Worm (Caenorhabditis elegans): Measurements from ENCODE around the gene chmp-7.

Gene chmp-7

DNA sequence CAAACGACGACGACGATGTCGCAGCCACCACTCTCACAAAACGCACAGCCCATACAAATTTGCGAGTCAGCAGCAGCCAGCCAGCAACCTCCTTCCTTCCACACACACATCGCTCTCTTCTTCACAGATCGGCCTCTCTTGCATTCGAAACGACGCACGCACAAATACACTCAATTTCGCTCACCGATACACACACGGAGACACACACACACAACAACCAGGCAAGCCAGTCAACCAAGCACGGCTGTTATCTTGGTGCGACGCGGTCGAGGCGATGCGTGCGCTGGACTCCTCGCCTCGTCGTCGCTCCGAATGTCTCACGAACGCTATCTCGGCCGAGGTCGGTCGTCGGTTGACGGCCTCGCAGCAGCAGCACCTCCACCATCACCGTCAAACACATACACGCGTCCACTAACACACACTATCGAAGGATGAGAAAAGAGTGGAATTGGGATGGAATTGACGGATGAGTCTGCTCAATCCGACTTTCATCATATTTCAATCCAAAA, 5.6 kb downstream of the chmp-7 start (continued):
- no peak for TF ChIP-seq xnd-1 (tag; optimal IDR thresholded peaks at IDR 0.05)
- TF ChIP-seq Y79H2A.3 (GFP tag; conservative IDR thresholded peaks at IDR 0.05): no peak
- peak; percentile 59; the same call in 1 of the 2 replicates for TF ChIP-seq Y95B8A.8 (GFP tag; IDR thresholded peaks at IDR 0.05)
- TF ChIP-seq madf-8 (GFP tag; conservative IDR thresholded peaks at IDR 0.05): no peak
- no peak for TF ChIP-seq ccch-3 (GFP tag; optimal IDR thresholded peaks at IDR 0.05)
- TF ChIP-seq rpc-1 (optimal IDR thresholded peaks at IDR 0.05): no peak
- TF ChIP-seq rpc-1 (tag; optimal IDR thresholded peaks at IDR 0.05): no peak
- TF ChIP-seq F49E8.2 (tag; optimal IDR thresholded peaks at IDR 0.05; ENCODE audit: insufficient read depth): no peak
- peak; percentile 75 for TF ChIP-seq somi-1 (GFP tag; optimal IDR thresholded peaks at IDR 0.05)
- TF ChIP-seq hrde-1 (tag; optimal IDR thresholded peaks at IDR 0.05; ENCODE audit: borderline replicate concordance): no peak
- 0 out of 2 replicates have a peak, but pooled peaks have one; percentile 35 for TF ChIP-seq hsf-1 (GFP tag; IDR thresholded peaks at IDR 0.05)
- TF ChIP-seq T26A5.8 (tag; optimal IDR thresholded peaks at IDR 0.05): no peak
- no peak for TF ChIP-seq ztf-28 (GFP tag; IDR thresholded peaks at IDR 0.05)
- no peak for TF ChIP-seq F39B2.1 (GFP tag; IDR thresholded peaks at IDR 0.05)
- TF ChIP-seq pha-4 (tag; optimal IDR thresholded peaks at IDR 0.05): no peak
- no peak for TF ChIP-seq F57C9.4 (tag; optimal IDR thresholded peaks at IDR 0.05)

DNA sequence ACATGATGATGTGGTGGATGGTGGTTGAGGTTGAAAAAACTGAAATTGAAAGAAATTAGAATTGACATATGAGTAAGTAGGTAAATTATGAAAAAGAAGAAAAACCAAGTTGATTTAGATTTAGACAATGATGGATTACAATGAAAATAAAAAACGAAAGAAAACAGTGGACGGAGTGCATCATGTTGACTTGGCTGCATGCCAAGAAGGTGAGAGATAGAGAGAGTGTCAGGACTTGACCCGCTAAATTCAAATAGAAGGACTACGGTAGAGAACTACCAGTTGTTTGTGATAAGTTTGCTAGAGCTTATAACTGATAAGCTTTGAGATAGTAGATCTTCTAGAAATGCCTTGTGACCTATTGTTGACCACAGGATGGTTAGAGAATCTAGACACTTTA, 6.3 kb downstream of the chmp-7 start, which contains the start of gene T24B8.3:
TSS of gene T24B8.3 (minus strand) at position 39 of the 400 bp plus-strand sequence.
- no peak for TF ChIP-seq ztf-28 (GFP tag; IDR thresholded peaks at IDR 0.05)
- no peak for TF ChIP-seq athp-1 (tag; optimal IDR thresholded peaks at IDR 0.05)

DNA sequence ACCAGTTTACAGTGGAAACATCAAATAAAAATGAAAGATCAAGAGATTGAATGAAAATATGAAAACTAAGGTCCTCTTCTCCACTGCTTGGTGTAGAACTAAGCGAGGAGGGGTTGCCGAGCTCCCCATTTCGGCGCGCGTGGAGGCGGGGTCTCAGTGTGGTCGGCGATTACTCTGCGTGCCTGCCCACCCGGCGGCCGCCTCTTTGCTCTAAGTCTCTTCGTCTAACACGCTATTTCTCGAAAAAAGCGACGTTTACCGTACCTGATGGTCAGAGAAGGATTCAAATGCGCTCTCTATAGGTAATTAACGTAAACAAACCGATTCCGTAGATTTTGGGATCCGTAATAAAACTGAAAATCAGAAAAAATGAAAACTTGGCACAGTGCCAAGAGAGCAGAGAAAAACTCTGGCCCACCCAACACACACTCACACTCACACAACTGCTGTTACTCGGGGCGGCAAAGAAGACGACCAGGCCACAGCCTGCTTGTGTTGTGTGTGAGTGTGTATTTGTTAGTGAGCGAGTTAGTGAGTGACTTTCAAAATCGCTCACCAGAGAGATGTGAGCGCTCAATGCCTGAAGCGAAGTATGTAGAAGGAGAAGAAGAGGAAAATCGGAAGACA, 6.9 kb downstream of the chmp-7 start:
- TF ChIP-seq hmg-1.2 (GFP tag; IDR thresholded peaks at IDR 0.05) (peak; percentile 81), F33H1.4 (GFP tag; IDR thresholded peaks at IDR 0.05) (0 out of 2 replicates have a peak, but pooled peaks have one; percentile 18), unc-130 (GFP tag; optimal IDR thresholded peaks at IDR 0.05) (no peak), athp-1 (tag; optimal IDR thresholded peaks at IDR 0.05) (no peak), lin-26 (GFP tag; IDR thresholded peaks at IDR 0.05) (peak; percentile 71; the same call in 1 of the 2 replicates), madf-10 (tag; optimal IDR thresholded peaks at IDR 0.05) (peak; percentile 90), C06A6.2 (GFP tag; conservative IDR thresholded peaks at IDR 0.05) (no peak), akir-1 (GFP tag; optimal IDR thresholded peaks at IDR 0.05) (no peak), attf-5 (GFP tag; optimal IDR thresholded peaks at IDR 0.05) (peak; percentile 76), pbrm-1 (GFP tag; IDR thresholded peaks at IDR 0.05) (peak; percentile 47; the same call in 1 of the 2 replicates), lir-1 (GFP tag; conservative IDR thresholded peaks at IDR 0.05) (peak; percentile 69), B0336.3 (GFP tag; IDR thresholded peaks at IDR 0.05) (peak; percentile 48; the same call in 1 of the 2 replicates), mel-28 (tag; optimal IDR thresholded peaks at IDR 0.05; ENCODE audit: borderline replicate concordance) (no peak), F55B11.4 (tag; optimal IDR thresholded peaks at IDR 0.05; ENCODE audit: borderline replicate concordance, insufficient read depth) (no peak), madf-6 (GFP tag; IDR thresholded peaks at IDR 0.05) (no peak), bed-2 (GFP tag; IDR thresholded peaks at IDR 0.05) (no peak), snpc-1.3 (tag; optimal IDR thresholded peaks at IDR 0.05; ENCODE audit: insufficient read depth) (no peak), egl-18 (GFP tag; IDR thresholded peaks at IDR 0.05) (no peak), repo-1 (tag; optimal IDR thresholded peaks at IDR 0.05) (no peak), nhr-80 (tag; optimal IDR thresholded peaks at IDR 0.05) (peak; percentile 74), die-1 (tag; optimal IDR thresholded peaks at IDR 0.05) (no peak), rcor-1 (GFP tag; IDR thresholded peaks at IDR 0.05) (peak; percentile 31; the same call in 1 of the 2 replicates), rpc-1 (optimal IDR thresholded peaks at IDR 0.05) (no peak), rpc-1 (tag; optimal IDR thresholded peaks at IDR 0.05) (no peak), mxl-1 (tag; optimal IDR thresholded peaks at IDR 0.05) (no peak), dpl-1 (GFP tag; optimal IDR thresholded peaks at IDR 0.05) (no peak), sptf-2 (GFP tag; optimal IDR thresholded peaks at IDR 0.05) (no peak), hlh-26 (GFP tag; conservative IDR thresholded peaks at IDR 0.05) (no peak), nfya-1 (tag; optimal IDR thresholded peaks at IDR 0.05; ENCODE audit: borderline replicate concordance, insufficient read depth) (no peak), madf-3 (GFP tag; IDR thresholded peaks at IDR 0.05) (no peak), T07F8.4 (tag; optimal IDR thresholded peaks at IDR 0.05) (no peak)
